Worm (Caenorhabditis elegans) whole organism, L4 larva: Measurements from ENCODE around the gene pde-2.

Experiments used
- D1046.2 ChIP-seq: fragments of 200-800 bp; sonication (Bioruptor generic); IDR thresholded peaks from 2 replicates; pipeline ENCODE4 v1.3.6; 2022; ENCODE audit warnings: missing genetic modification characterization, missing compliant biosample characterization
- F10B5.3 ChIP-seq: sonication (generic microtip); optimal IDR thresholded peaks from 2 replicates; lab custom pipeline; 2016; ENCODE audit warnings: mild to moderate bottlenecking, missing genetic modification characterization, missing compliant biosample characterization
- Y105C5A.15 ChIP-seq: fragments of 200-800 bp; sonication (Bioruptor generic); IDR thresholded peaks from 2 replicates; pipeline ENCODE4 v1.3.6; 2022; ENCODE audit warnings: missing genetic modification characterization, missing compliant biosample characterization
- Y5F2A.4 ChIP-seq: fragments of 200-800 bp; sonication (Bioruptor generic); optimal IDR thresholded peaks from 2 replicates; lab custom pipeline; 2018; ENCODE audit warnings: mild to moderate bottlenecking, missing genetic modification characterization, missing compliant biosample characterization
- ZK546.5 ChIP-seq, 2 experiments: sonication (generic microtip); optimal IDR thresholded peaks; 2 replicates each; lab custom pipeline; 2017; ENCODE audit warnings: missing biosample characterization in 2 of 2, missing genetic modification characterization in 2 of 2
- aha-1 ChIP-seq: fragments of 150-350 bp; peaks from one replicate; lab custom pipeline; 2014; ENCODE audit warnings: missing biosample characterization, missing genetic modification characterization
- ama-1 ChIP-seq: fragments of 150-350 bp; optimal IDR thresholded peaks from 2 replicates; lab custom pipeline; 2014; ENCODE audit warnings: inconsistent platforms, mixed read lengths
- arid-1 ChIP-seq: fragments of 200-800 bp; sonication (Bioruptor generic); conservative IDR thresholded peaks from 2 replicates; pipeline ENCODE4 v1.3.6; 2022; ENCODE audit warnings: missing genetic modification reagents, missing genetic modification characterization, missing compliant biosample characterization
- ceh-28 ChIP-seq: fragments of 150-350 bp; optimal IDR thresholded peaks from 2 replicates; lab custom pipeline; 2014; ENCODE audit warnings: missing biosample characterization, missing genetic modification reagents, missing genetic modification characterization
- ceh-44 ChIP-seq: fragments of 200-800 bp; sonication (Bioruptor generic); IDR thresholded peaks from 2 replicates; pipeline ENCODE4 v1.3.6; 2022; ENCODE audit warnings: missing genetic modification reagents, missing genetic modification characterization, missing compliant biosample characterization
- ceh-62 ChIP-seq: sonication (generic microtip); optimal IDR thresholded peaks from 2 replicates; lab custom pipeline; 2017; ENCODE audit warnings: missing biosample characterization, missing genetic modification characterization
- cey-2 ChIP-seq: sonication (generic microtip); optimal IDR thresholded peaks from 3 replicates; lab custom pipeline; 2017; ENCODE audit warnings: missing genetic modification characterization, mild to moderate bottlenecking, missing compliant biosample characterization, antibody characterized with exemption, borderline replicate concordance; ENCODE audit not compliant: insufficient read depth
- ctbp-1 ChIP-seq: fragments of 200-800 bp; sonication (Bioruptor generic); IDR thresholded peaks from 2 replicates; pipeline ENCODE4 v1.3.6; 2022; ENCODE audit warnings: missing genetic modification reagents, missing genetic modification characterization, missing compliant biosample characterization
- daf-16 ChIP-seq, 3 experiments: sonication (generic microtip); optimal IDR thresholded peaks; 2 replicates each; lab custom pipeline; 2016 to 2017; ENCODE audit warnings: missing genetic modification characterization in 3 of 3, missing genetic modification reagents in 3 of 3, mild to moderate bottlenecking in 2 of 3, missing compliant biosample characterization in 2 of 3, missing biosample characterization in 1 of 3, moderate library complexity in 1 of 3
- daf-19 ChIP-seq: fragments of 200-800 bp; sonication (Bioruptor generic); conservative IDR thresholded peaks from 2 replicates; pipeline ENCODE4 v1.3.6; 2022; ENCODE audit warnings: missing genetic modification characterization, missing compliant biosample characterization
- daf-8 ChIP-seq: fragments of 200-800 bp; sonication (Bioruptor generic); IDR thresholded peaks from 2 replicates; pipeline ENCODE4 v1.3.6; 2022; ENCODE audit warnings: missing genetic modification characterization, missing compliant biosample characterization
- dmd-6 ChIP-seq: fragments of 200-800 bp; sonication (Bioruptor generic); IDR thresholded peaks from 2 replicates; pipeline ENCODE4 v1.3.6; 2022; ENCODE audit warnings: missing genetic modification reagents, missing genetic modification characterization, missing compliant biosample characterization
- dmd-8 ChIP-seq: fragments of 200-800 bp; sonication (Bioruptor generic); IDR thresholded peaks from 2 replicates; pipeline ENCODE4 v1.3.6; 2022; ENCODE audit warnings: missing genetic modification characterization, missing compliant biosample characterization
- dmd-9 ChIP-seq: fragments of 200-800 bp; sonication (Bioruptor generic); IDR thresholded peaks from 2 replicates; pipeline ENCODE4 v1.3.6; 2022; ENCODE audit warnings: missing genetic modification reagents, missing genetic modification characterization, missing compliant biosample characterization
- dpl-1 ChIP-seq: fragments of 150-350 bp; optimal IDR thresholded peaks from 2 replicates; lab custom pipeline; 2014; ENCODE audit warnings: missing biosample characterization, missing genetic modification reagents, missing genetic modification characterization
- fos-1 ChIP-seq: fragments of 150-350 bp; optimal IDR thresholded peaks from 2 replicates; lab custom pipeline; 2014; ENCODE audit warnings: missing biosample characterization, missing genetic modification characterization
- jun-1 ChIP-seq: fragments of 150-350 bp; optimal IDR thresholded peaks from 2 replicates; lab custom pipeline; 2014; ENCODE audit warnings: missing biosample characterization, missing genetic modification reagents, missing genetic modification characterization
- lim-7 ChIP-seq: fragments of 200-800 bp; sonication (Bioruptor generic); IDR thresholded peaks from 2 replicates; pipeline ENCODE4 v1.3.6; 2022; ENCODE audit warnings: missing genetic modification characterization, missing compliant biosample characterization
- lin-13 ChIP-seq: fragments of 150-350 bp; optimal IDR thresholded peaks from 2 replicates; lab custom pipeline; 2014; ENCODE audit warnings: missing biosample characterization, missing genetic modification reagents, missing genetic modification characterization
- lin-38 ChIP-seq: fragments of 200-800 bp; sonication (Bioruptor generic); IDR thresholded peaks from 2 replicates; pipeline ENCODE4 v1.3.6; 2022; ENCODE audit warnings: missing genetic modification reagents, missing genetic modification characterization, missing compliant biosample characterization
- lin-39 ChIP-seq: fragments of 150-350 bp; optimal IDR thresholded peaks from 2 replicates; lab custom pipeline; 2014; ENCODE audit warnings: missing biosample characterization, missing genetic modification reagents, missing genetic modification characterization
- mdl-1 ChIP-seq, 2 experiments: fragments of 150-350 bp in 1 of 2; sonication (generic microtip) in 1 of 2; optimal IDR thresholded peaks; 2 replicates each; lab custom pipeline; 2014 to 2017; ENCODE audit warnings: missing biosample characterization in 2 of 2, missing genetic modification characterization in 2 of 2
- nhr-25 ChIP-seq: sonication (generic microtip); optimal IDR thresholded peaks from 2 replicates; lab custom pipeline; 2017; ENCODE audit warnings: missing genetic modification characterization, mild to moderate bottlenecking, missing compliant biosample characterization, antibody characterized with exemption, moderate library complexity, borderline replicate concordance; ENCODE audit not compliant: insufficient read depth
- nhr-6 ChIP-seq: fragments of 150-350 bp; optimal IDR thresholded peaks from 2 replicates; lab custom pipeline; 2014; ENCODE audit warnings: missing biosample characterization, missing genetic modification characterization
- php-3 ChIP-seq: fragments of 200-800 bp; sonication (Bioruptor generic); IDR thresholded peaks from 2 replicates; pipeline ENCODE4 v1.3.6; 2022; ENCODE audit warnings: missing genetic modification reagents, missing genetic modification characterization, missing compliant biosample characterization
- pqm-1 ChIP-seq: sonication (generic microtip); optimal IDR thresholded peaks from 2 replicates; lab custom pipeline; 2017; ENCODE audit warnings: missing biosample characterization, missing genetic modification characterization
- sdz-12 ChIP-seq: fragments of 200-800 bp; sonication (Bioruptor generic); optimal IDR thresholded peaks from 2 replicates; lab custom pipeline; 2018; ENCODE audit warnings: mild to moderate bottlenecking, missing genetic modification characterization, missing compliant biosample characterization
- snpc-1.2 ChIP-seq: fragments of 200-800 bp; sonication (Bioruptor generic); IDR thresholded peaks from 2 replicates; pipeline ENCODE4 v1.3.6; 2022; ENCODE audit warnings: missing genetic modification reagents, missing genetic modification characterization, missing compliant biosample characterization
- spr-1 ChIP-seq: sonication (generic microtip); optimal IDR thresholded peaks from 2 replicates; lab custom pipeline; 2016; ENCODE audit warnings: mild to moderate bottlenecking, missing genetic modification characterization, missing compliant biosample characterization
- unc-130 ChIP-seq: sonication (generic microtip); optimal IDR thresholded peaks from 2 replicates; lab custom pipeline; 2016; ENCODE audit warnings: missing genetic modification reagents, missing genetic modification characterization, missing compliant biosample characterization
- zfp-2 ChIP-seq: sonication (generic microtip); optimal IDR thresholded peaks from 2 replicates; lab custom pipeline; 2016; ENCODE audit warnings: mild to moderate bottlenecking, missing genetic modification characterization, missing compliant biosample characterization

The pde-2 gene

ce11 chrIII:9002545-9002944 is 20.8 kb upstream of the pde-2 start, which contains the start of the genes F59B2.15 and zif-1:
Gene F59B2.15, minus strand, starts transcription at chrIII:9002645.
Gene zif-1, plus strand, starts transcription at chrIII:9002779.
- TF ChIP-seq daf-19 (GFP tag; lab: Robert Waterston, UW) (no peak), lim-7 (GFP tag; lab: Robert Waterston, UW) (no peak), ceh-28 (tag; lab: Kevin White, UChicago) (no peak)

ce11 chrIII:9001899-9002298 is 20.2 kb upstream of the pde-2 start, which contains the start of gene rpn-6.2:
Gene rpn-6.2, minus strand, starts transcription at chrIII:9001999.
- TF ChIP-seq ceh-44 (GFP tag; lab: Robert Waterston, UW) (no peak), dmd-8 (no peak), fos-1 (no peak), nhr-6 (tag; lab: Kevin White, UChicago) (no peak), lin-39 (tag; lab: Kevin White, UChicago) (no peak), F10B5.3 (no peak), ceh-62 (tag; lab: Kevin White, UChicago) (no peak), dmd-6 (GFP tag; lab: Robert Waterston, UW) (no peak), jun-1 (no peak), php-3 (GFP tag; lab: Robert Waterston, UW) (no peak), zfp-2 (tag; lab: Kevin White, UChicago) (no peak), dmd-9 (GFP tag; lab: Robert Waterston, UW) (no peak), daf-16 (GFP tag; optimal IDR thresholded peaks at IDR 0.05; lab: Kevin White, UChicago) (no peak), daf-16 (tag; optimal IDR thresholded peaks at IDR 0.05; lab: Kevin White, UChicago) (no peak), daf-8 (GFP tag; lab: Robert Waterston, UW) (no peak), dpl-1 (GFP tag; lab: Kevin White, UChicago) (no peak)

ce11 chrIII:9001491-9001890 is 19.8 kb upstream of the pde-2 start:
- TF ChIP-seq spr-1 (tag; lab: Kevin White, UChicago) (no peak), nhr-25 (tag; lab: Kevin White, UChicago) (no peak), lin-13 (GFP tag; lab: Kevin White, UChicago) (no peak), aha-1 (tag; lab: Kevin White, UChicago) (peak; percentile 51), cey-2 (tag; lab: Kevin White, UChicago) (no peak), lin-38 (GFP tag; lab: Robert Waterston, UW) (0 out of 2 replicates have a peak, but pooled peaks have one; percentile 13)

- TF ChIP-seq pqm-1 (tag; lab: Kevin White, UChicago) (peak; percentile 35), unc-130 (GFP tag; lab: Kevin White, UChicago) (no peak), ceh-62 (tag; lab: Kevin White, UChicago) (no peak), Y5F2A.4 (GFP tag; lab: Kevin White, UChicago) (peak; percentile 4), sdz-12 (no peak), snpc-1.2 (GFP tag; lab: Robert Waterston, UW) (no peak), aha-1 (tag; lab: Kevin White, UChicago) (peak; percentile 68), ceh-28 (tag; lab: Kevin White, UChicago) (no peak), mdl-1 (tag; optimal IDR thresholded peaks at IDR 0.05; lab: Kevin White, UChicago) (no peak), Y105C5A.15 (GFP tag; lab: Robert Waterston, UW) (no peak), ZK546.5 (tag; optimal IDR thresholded peaks at IDR 0.05; lab: Kevin White, UChicago) (no peak), ctbp-1 (GFP tag; lab: Robert Waterston, UW) (no peak), ama-1 (lab: Kevin White, UChicago) (no peak), arid-1 (GFP tag; lab: Robert Waterston, UW) (0 out of 2 replicates have a peak, but pooled peaks have one; percentile 25), lin-38 (GFP tag; lab: Robert Waterston, UW) (0 out of 2 replicates have a peak, but pooled peaks have one; percentile 6), D1046.2 (GFP tag; lab: Robert Waterston, UW) (no peak)
Measured at ce11 chrIII:8999508-8999907, 17.8 kb upstream of the pde-2 start, which contains the start of gene F59B2.3. Gene F59B2.3, minus strand, starts transcription at chrIII:8999766.
